In genomic region chr2L:7993984-7994854, dm6 we compare ENCODE assay signal across 1 fruit fly cellular context.
TF ChIP-seq lines count a peak whose summit lies in the region.

Gene pes (minus strand): TSS chr2L:7994184.

TF ChIP-seq in whole organism, embryonic, 481 proteins besides CTCF, POLR2A, EP300 and RAD21 (continued from another document and continues in another):
- peak; percentile 91 for TF ChIP-seq tin (GFP tag; optimal IDR thresholded peaks at IDR 0.05; lab: Kevin White, UChicago)
- no peak for TF ChIP-seq lov (optimal IDR thresholded peaks at IDR 0.05; lab: Kevin White, UChicago)
- peak; percentile 68; the same call in 1 of the 3 replicates for TF ChIP-seq lov (GFP tag; IDR thresholded peaks at IDR 0.05; lab: Robert Waterston, UW)
- TF ChIP-seq CG1647 (GFP tag; optimal IDR thresholded peaks at IDR 0.05; lab: Kevin White, UChicago), result peak; percentile 87
- TF ChIP-seq Ssrp (tag; optimal IDR thresholded peaks at IDR 0.05; lab: Kevin White, UChicago), result peak; percentile 91
- peak; percentile 39 for TF ChIP-seq NC2α (GFP tag; optimal IDR thresholded peaks at IDR 0.05; lab: Kevin White, UChicago)
- peak; percentile 80 for TF ChIP-seq grau (tag; optimal IDR thresholded peaks at IDR 0.05; lab: Kevin White, UChicago)
- TF ChIP-seq GATAe (GFP tag; conservative IDR thresholded peaks at IDR 0.05; lab: Robert Waterston, UW), result peak; percentile 95
- peak; percentile 71; the same call in 1 of the 2 replicates for TF ChIP-seq dimm (GFP tag; IDR thresholded peaks at IDR 0.05; lab: Robert Waterston, UW)
- peak; percentile 7 for TF ChIP-seq zfh2 (GFP tag; optimal IDR thresholded peaks at IDR 0.05; lab: Kevin White, UChicago)
- TF ChIP-seq kni (GFP tag; optimal IDR thresholded peaks at IDR 0.05; lab: Kevin White, UChicago), result peak; percentile 94
- TF ChIP-seq D19A (tag; optimal IDR thresholded peaks at IDR 0.05; lab: Kevin White, UChicago), result peak; percentile 100
- peak; percentile 70 for TF ChIP-seq CG3995 (GFP tag; optimal IDR thresholded peaks at IDR 0.05; lab: Kevin White, UChicago)
- TF ChIP-seq Xbp1 (GFP tag; optimal IDR thresholded peaks at IDR 0.05; lab: Kevin White, UChicago), result peak; percentile 94
- no peak for TF ChIP-seq hth (optimal IDR thresholded peaks at IDR 0.05; lab: Kevin White, UChicago)
- peak; percentile 46; the same call in 2 of the 3 replicates for TF ChIP-seq sr (GFP tag; IDR thresholded peaks at IDR 0.05; lab: Robert Waterston, UW)
- no peak for TF ChIP-seq CHES-1-like (GFP tag; optimal IDR thresholded peaks at IDR 0.05; lab: Kevin White, UChicago)
- TF ChIP-seq Deaf1 (tag; optimal IDR thresholded peaks at IDR 0.05; lab: Kevin White, UChicago), result peak; percentile 58
- TF ChIP-seq Aef1 (GFP tag; IDR thresholded peaks at IDR 0.05; lab: Robert Waterston, UW), result peak; percentile 92
- no peak for TF ChIP-seq Mrtf (GFP tag; IDR thresholded peaks at IDR 0.05; lab: Robert Waterston, UW)
- TF ChIP-seq HmgD (GFP tag; optimal IDR thresholded peaks at IDR 0.05; lab: Kevin White, UChicago), result no peak
- peak; percentile 90 for TF ChIP-seq CG3847 (GFP tag; IDR thresholded peaks at IDR 0.05; lab: Robert Waterston, UW)
- TF ChIP-seq Xrp1 (GFP tag; IDR thresholded peaks at IDR 0.05; lab: Robert Waterston, UW), result peak; percentile 97
- peak; percentile 79 for TF ChIP-seq Bteb2 (GFP tag; optimal IDR thresholded peaks at IDR 0.05; lab: Kevin White, UChicago)
- peak; percentile 72 for TF ChIP-seq odd (GFP tag; optimal IDR thresholded peaks at IDR 0.05; lab: Kevin White, UChicago)
- TF ChIP-seq CG1832 (GFP tag; optimal IDR thresholded peaks at IDR 0.05; lab: Kevin White, UChicago), result peak; percentile 75
- TF ChIP-seq hkb (optimal IDR thresholded peaks at IDR 0.05; lab: Kevin White, UChicago), result peak; percentile 39
- peak; percentile 96 for TF ChIP-seq hkb (GFP tag; IDR thresholded peaks at IDR 0.05; lab: Robert Waterston, UW)
- TF ChIP-seq grn (GFP tag; optimal IDR thresholded peaks at IDR 0.05; lab: Kevin White, UChicago), result peak; percentile 81
- TF ChIP-seq fu2 (GFP tag; optimal IDR thresholded peaks at IDR 0.05; lab: Kevin White, UChicago), result no peak
- peak; percentile 56; the same call in 1 of the 2 replicates for TF ChIP-seq CG1024 (GFP tag; IDR thresholded peaks at IDR 0.05; lab: Robert Waterston, UW)
- peak; percentile 76 for TF ChIP-seq schlank (tag; optimal IDR thresholded peaks at IDR 0.05; lab: Kevin White, UChicago)
- peak; percentile 92 for TF ChIP-seq Side (GFP tag; optimal IDR thresholded peaks at IDR 0.05; lab: Kevin White, UChicago)
- TF ChIP-seq sd (tag; optimal IDR thresholded peaks at IDR 0.05; lab: Kevin White, UChicago), result peak; percentile 78
- TF ChIP-seq CG4404 (GFP tag; IDR thresholded peaks at IDR 0.05; lab: Robert Waterston, UW), result peak; percentile 97
- TF ChIP-seq CG12219 (GFP tag; optimal IDR thresholded peaks at IDR 0.05; lab: Kevin White, UChicago), result peak; percentile 20
- TF ChIP-seq CG10321 (GFP tag; IDR thresholded peaks at IDR 0.05; lab: Robert Waterston, UW), result peak; percentile 32; the same call in 1 of the 2 replicates
- peak; percentile 81 for TF ChIP-seq Oaz (GFP tag; IDR thresholded peaks at IDR 0.05; lab: Robert Waterston, UW)
- peak; percentile 90 for TF ChIP-seq CG3163 (GFP tag; optimal IDR thresholded peaks at IDR 0.05; lab: Kevin White, UChicago)
- no peak for TF ChIP-seq CG4617 (GFP tag; optimal IDR thresholded peaks at IDR 0.05; lab: Kevin White, UChicago; ENCODE audit: borderline replicate concordance)
- peak; percentile 52 for TF ChIP-seq CG9437 (GFP tag; optimal IDR thresholded peaks at IDR 0.05; lab: Kevin White, UChicago)
- peak; percentile 41 for TF ChIP-seq Hey (tag; optimal IDR thresholded peaks at IDR 0.05; lab: Kevin White, UChicago)
- peak; percentile 60 for TF ChIP-seq Asciz (GFP tag; optimal IDR thresholded peaks at IDR 0.05; lab: Kevin White, UChicago)
- peak; percentile 80 for TF ChIP-seq CG16779 (GFP tag; IDR thresholded peaks at IDR 0.05; lab: Robert Waterston, UW)
- TF ChIP-seq Opbp (GFP tag; IDR thresholded peaks at IDR 0.05; lab: Robert Waterston, UW; ENCODE audit: partially characterized antibody), result peak; percentile 51; the same call in 1 of the 3 replicates
- peak; percentile 72 for TF ChIP-seq her (GFP tag; optimal IDR thresholded peaks at IDR 0.05; lab: Kevin White, UChicago)
- peak; percentile 70 for TF ChIP-seq CG1602 (GFP tag; optimal IDR thresholded peaks at IDR 0.05; lab: Kevin White, UChicago)
- TF ChIP-seq twi (tag; optimal IDR thresholded peaks at IDR 0.05; lab: Kevin White, UChicago), result peak; percentile 65
- peak; percentile 74 for TF ChIP-seq Spps (tag; optimal IDR thresholded peaks at IDR 0.05; lab: Kevin White, UChicago)
- peak; percentile 88 for TF ChIP-seq pum (GFP tag; optimal IDR thresholded peaks at IDR 0.05; lab: Kevin White, UChicago)
- TF ChIP-seq CG4820 (GFP tag; optimal IDR thresholded peaks at IDR 0.05; lab: Kevin White, UChicago), result peak; percentile 92
- TF ChIP-seq kah (GFP tag; optimal IDR thresholded peaks at IDR 0.05; lab: Kevin White, UChicago), result peak; percentile 86
- TF ChIP-seq Usf (GFP tag; optimal IDR thresholded peaks at IDR 0.05; lab: Kevin White, UChicago), result peak; percentile 66
- TF ChIP-seq vnd (GFP tag; IDR thresholded peaks at IDR 0.05; lab: Robert Waterston, UW; ENCODE audit: partially characterized antibody), result no peak
- TF ChIP-seq CG6254 (GFP tag; optimal IDR thresholded peaks at IDR 0.05; lab: Kevin White, UChicago), result peak; percentile 86
- peak; percentile 79 for TF ChIP-seq en (GFP tag; optimal IDR thresholded peaks at IDR 0.05; lab: Kevin White, UChicago)
- peak; percentile 85 for TF ChIP-seq CG12104 (GFP tag; optimal IDR thresholded peaks at IDR 0.05; lab: Kevin White, UChicago)
- no peak for TF ChIP-seq ham (GFP tag; IDR thresholded peaks at IDR 0.05; lab: Robert Waterston, UW)
- no peak for TF ChIP-seq CG12391 (tag; optimal IDR thresholded peaks at IDR 0.05; lab: Kevin White, UChicago)
- peak; percentile 94 for TF ChIP-seq dmrt99B (tag; optimal IDR thresholded peaks at IDR 0.05; lab: Kevin White, UChicago)
- peak; percentile 47; the same call in 1 of the 2 replicates for TF ChIP-seq crol (GFP tag; IDR thresholded peaks at IDR 0.05; lab: Robert Waterston, UW)
- TF ChIP-seq CG7372 (GFP tag; IDR thresholded peaks at IDR 0.05; lab: Robert Waterston, UW), result peak; percentile 92
- TF ChIP-seq CG11696 (GFP tag; IDR thresholded peaks at IDR 0.05; lab: Robert Waterston, UW), result peak; percentile 81
- TF ChIP-seq CG7839 (tag; optimal IDR thresholded peaks at IDR 0.05; lab: Kevin White, UChicago), result peak; percentile 96
- TF ChIP-seq row (GFP tag; IDR thresholded peaks at IDR 0.05; lab: Robert Waterston, UW), result peak; percentile 91
- peak; percentile 81 for TF ChIP-seq ci (GFP tag; IDR thresholded peaks at IDR 0.05; lab: Robert Waterston, UW)
- TF ChIP-seq gfzf (GFP tag; optimal IDR thresholded peaks at IDR 0.05; lab: Kevin White, UChicago), result peak; percentile 8
- no peak for TF ChIP-seq fd102C (GFP tag; optimal IDR thresholded peaks at IDR 0.05; lab: Kevin White, UChicago)
- TF ChIP-seq inv (GFP tag; IDR thresholded peaks at IDR 0.05; lab: Robert Waterston, UW; ENCODE audit: partially characterized antibody), result peak; percentile 43; the same call in 1 of the 2 replicates
- TF ChIP-seq CG13775 (GFP tag; optimal IDR thresholded peaks at IDR 0.05; lab: Kevin White, UChicago), result peak; percentile 90
- TF ChIP-seq CG17568 (GFP tag; optimal IDR thresholded peaks at IDR 0.05; lab: Kevin White, UChicago), result peak; percentile 36
- peak; percentile 40 for TF ChIP-seq Hr3 (GFP tag; optimal IDR thresholded peaks at IDR 0.05; lab: Kevin White, UChicago)
- peak; percentile 90 for TF ChIP-seq nerfin-1 (tag; optimal IDR thresholded peaks at IDR 0.05; lab: Kevin White, UChicago)
- TF ChIP-seq bcd (GFP tag; optimal IDR thresholded peaks at IDR 0.05; lab: Kevin White, UChicago), result peak; percentile 95
- TF ChIP-seq CG31365 (tag; optimal IDR thresholded peaks at IDR 0.05; lab: Kevin White, UChicago), result peak; percentile 75
- TF ChIP-seq ap (GFP tag; IDR thresholded peaks at IDR 0.05; lab: Robert Waterston, UW), result peak; percentile 67
- TF ChIP-seq CG15269 (tag; optimal IDR thresholded peaks at IDR 0.05; lab: Kevin White, UChicago), result peak; percentile 29
- peak; percentile 81 for TF ChIP-seq Nf-YC (tag; optimal IDR thresholded peaks at IDR 0.05; lab: Kevin White, UChicago)
- TF ChIP-seq CG18764 (GFP tag; optimal IDR thresholded peaks at IDR 0.05; lab: Kevin White, UChicago), result peak; percentile 83
- TF ChIP-seq CG13894 (tag; optimal IDR thresholded peaks at IDR 0.05; lab: Kevin White, UChicago), result peak; percentile 95
- peak; percentile 96 for TF ChIP-seq nmo (GFP tag; optimal IDR thresholded peaks at IDR 0.05; lab: Kevin White, UChicago)
- TF ChIP-seq CG11247 (GFP tag; IDR thresholded peaks at IDR 0.05; lab: Robert Waterston, UW), result peak; percentile 56
- TF ChIP-seq CG15073 (GFP tag; optimal IDR thresholded peaks at IDR 0.05; lab: Kevin White, UChicago), result no peak
- TF ChIP-seq peb (GFP tag; IDR thresholded peaks at IDR 0.05; lab: Robert Waterston, UW), result peak; percentile 89
- peak; percentile 90 for TF ChIP-seq CG31441 (GFP tag; IDR thresholded peaks at IDR 0.05; lab: Robert Waterston, UW)
- TF ChIP-seq CG14441 (GFP tag; IDR thresholded peaks at IDR 0.05; lab: Robert Waterston, UW), result peak; percentile 91
- TF ChIP-seq CG42726 (GFP tag; IDR thresholded peaks at IDR 0.05; lab: Robert Waterston, UW; ENCODE audit: partially characterized antibody), result peak; percentile 55
- peak; percentile 6 to 62 for TF ChIP-seq chif (GFP tag; optimal IDR thresholded peaks at IDR 0.05; lab: Kevin White, UChicago)
- peak; percentile 40 for TF ChIP-seq CG34224 (GFP tag; IDR thresholded peaks at IDR 0.05; lab: Robert Waterston, UW; ENCODE audit: partially characterized antibody)
- TF ChIP-seq Nf-YB (GFP tag; optimal IDR thresholded peaks at IDR 0.05; lab: Kevin White, UChicago), result no peak
- TF ChIP-seq scrt (GFP tag; optimal IDR thresholded peaks at IDR 0.05; lab: Kevin White, UChicago), result peak; percentile 93
- peak in 1 of 3 experiments; percentile 95 for TF ChIP-seq Stat92E (GFP tag; optimal IDR thresholded peaks at IDR 0.05; lab: Kevin White, UChicago)
- peak; percentile 94 for TF ChIP-seq ems (GFP tag; optimal IDR thresholded peaks at IDR 0.05; lab: Kevin White, UChicago)
- peak; percentile 20 for TF ChIP-seq stwl (tag; optimal IDR thresholded peaks at IDR 0.05; lab: Kevin White, UChicago)
- TF ChIP-seq Camta (GFP tag; optimal IDR thresholded peaks at IDR 0.05; lab: Kevin White, UChicago), result peak; percentile 92
- peak; percentile 81 for TF ChIP-seq dmrt11E (tag; optimal IDR thresholded peaks at IDR 0.05; lab: Kevin White, UChicago)
- peak; percentile 89 for TF ChIP-seq CG10959 (GFP tag; IDR thresholded peaks at IDR 0.05; lab: Robert Waterston, UW)
- no peak for TF ChIP-seq Doc3 (GFP tag; IDR thresholded peaks at IDR 0.05; lab: Robert Waterston, UW; ENCODE audit: partially characterized antibody)
- 0 out of 2 replicates have a peak, but pooled peaks have one; percentile 50 for TF ChIP-seq bowl (GFP tag; IDR thresholded peaks at IDR 0.05; lab: Robert Waterston, UW)
- peak; percentile 48; the same call in 1 of the 3 replicates for TF ChIP-seq HLH4C (GFP tag; IDR thresholded peaks at IDR 0.05; lab: Robert Waterston, UW; ENCODE audit: partially characterized antibody)
- TF ChIP-seq psq (GFP tag; optimal IDR thresholded peaks at IDR 0.05; lab: Kevin White, UChicago), result peak; percentile 71
- peak; percentile 61 for TF ChIP-seq CG17802 (tag; optimal IDR thresholded peaks at IDR 0.05; lab: Kevin White, UChicago)
- TF ChIP-seq Adf1 (GFP tag; IDR thresholded peaks at IDR 0.05; lab: Robert Waterston, UW), result peak; percentile 76
- peak; percentile 65 for TF ChIP-seq B-H2 (GFP tag; optimal IDR thresholded peaks at IDR 0.05; lab: Kevin White, UChicago)
- peak; percentile 93 for TF ChIP-seq CG11504 (tag; optimal IDR thresholded peaks at IDR 0.05; lab: Kevin White, UChicago)
- TF ChIP-seq eve (GFP tag; optimal IDR thresholded peaks at IDR 0.05; lab: Kevin White, UChicago), result peak in 1 of 2 experiments; percentile 95
- TF ChIP-seq btn (GFP tag; optimal IDR thresholded peaks at IDR 0.05; lab: Kevin White, UChicago), result peak; percentile 59
- peak; percentile 84 for TF ChIP-seq jing (GFP tag; optimal IDR thresholded peaks at IDR 0.05; lab: Kevin White, UChicago)
- no peak for TF ChIP-seq sc (optimal IDR thresholded peaks at IDR 0.05; lab: Kevin White, UChicago)
- no peak for TF ChIP-seq sc (GFP tag; optimal IDR thresholded peaks at IDR 0.05; lab: Kevin White, UChicago)
- peak; percentile 99 for TF ChIP-seq CG10274 (GFP tag; optimal IDR thresholded peaks at IDR 0.05; lab: Kevin White, UChicago)
- TF ChIP-seq CG18011 (GFP tag; optimal IDR thresholded peaks at IDR 0.05; lab: Kevin White, UChicago), result no peak
- peak; percentile 96 for TF ChIP-seq CG32532 (GFP tag; IDR thresholded peaks at IDR 0.05; lab: Robert Waterston, UW)
- peak; percentile 28; the same call in 1 of the 3 replicates for TF ChIP-seq knrl (GFP tag; IDR thresholded peaks at IDR 0.05; lab: Robert Waterston, UW; ENCODE audit: partially characterized antibody)
- TF ChIP-seq br (optimal IDR thresholded peaks at IDR 0.05; lab: Kevin White, UChicago), result no peak
- peak; percentile 84 for TF ChIP-seq unpg (GFP tag; optimal IDR thresholded peaks at IDR 0.05; lab: Kevin White, UChicago)
- TF ChIP-seq CG5953 (GFP tag; IDR thresholded peaks at IDR 0.05; lab: Robert Waterston, UW), result peak; percentile 75
- TF ChIP-seq CG8290 (GFP tag; optimal IDR thresholded peaks at IDR 0.05; lab: Kevin White, UChicago), result peak; percentile 79
- TF ChIP-seq CG8290 (tag; optimal IDR thresholded peaks at IDR 0.05; lab: Kevin White, UChicago), result peak; percentile 62 to 69
- TF ChIP-seq sqz (GFP tag; optimal IDR thresholded peaks at IDR 0.05; lab: Kevin White, UChicago), result peak; percentile 90
- TF ChIP-seq sens (GFP tag; lab: Kevin White, UChicago), result peak; percentile 80
- peak; percentile 92 for TF ChIP-seq CG15696 (tag; optimal IDR thresholded peaks at IDR 0.05; lab: Kevin White, UChicago)
- TF ChIP-seq CG17186 (GFP tag; optimal IDR thresholded peaks at IDR 0.05; lab: Kevin White, UChicago), result peak; percentile 58
- TF ChIP-seq CG6654 (GFP tag; optimal IDR thresholded peaks at IDR 0.05; lab: Kevin White, UChicago), result peak; percentile 81
- TF ChIP-seq Dek (tag; optimal IDR thresholded peaks at IDR 0.05; lab: Kevin White, UChicago), result no peak
- peak; percentile 94 for TF ChIP-seq pros (GFP tag; optimal IDR thresholded peaks at IDR 0.05; lab: Kevin White, UChicago)
- peak; percentile 86 to 95 for TF ChIP-seq Pdp1 (GFP tag; optimal IDR thresholded peaks at IDR 0.05; lab: Kevin White, UChicago)
- TF ChIP-seq TFAM (GFP tag; optimal IDR thresholded peaks at IDR 0.05; lab: Kevin White, UChicago), result peak; percentile 65
- TF ChIP-seq CG4282 (GFP tag; optimal IDR thresholded peaks at IDR 0.05; lab: Kevin White, UChicago), result peak; percentile 37
